Fruit fly (Drosophila melanogaster) whole organism, pupa: ENCODE measurements around the gene mRpL4.

Experiments
- CG10348 ChIP-seq: fragments of 200-800 bp; sonication (Bioruptor generic); IDR thresholded peaks from 2 replicates; pipeline ENCODE4 v1.3.6; 2022; ENCODE audit warnings: missing biosample characterization, missing genetic modification characterization
- CG12605 ChIP-seq: fragments of 200-800 bp; sonication (Bioruptor generic); IDR thresholded peaks from 2 replicates; pipeline ENCODE4 v1.3.6; 2022; ENCODE audit warnings: missing biosample characterization, missing genetic modification characterization
- CG13204 ChIP-seq: fragments of 200-800 bp; sonication (Bioruptor generic); optimal IDR thresholded peaks from 2 replicates; lab custom pipeline; 2018; ENCODE audit warnings: missing biosample characterization, mild to moderate bottlenecking, missing genetic modification characterization, moderate library complexity
- CG14655 ChIP-seq: fragments of 200-800 bp; sonication (Bioruptor generic); optimal IDR thresholded peaks from 3 replicates; lab custom pipeline; 2017; ENCODE audit warnings: mild to moderate bottlenecking, missing biosample characterization, missing genetic modification reagents, missing genetic modification characterization
- CG15710 ChIP-seq: fragments of 200-800 bp; sonication (Bioruptor generic); optimal IDR thresholded peaks from 2 replicates; lab custom pipeline; 2018; ENCODE audit warnings: missing biosample characterization, mild to moderate bottlenecking, missing genetic modification characterization, moderate library complexity
- CG17806 ChIP-seq: fragments of 200-800 bp; sonication (Bioruptor generic); optimal IDR thresholded peaks from 2 replicates; lab custom pipeline; 2018; ENCODE audit warnings: missing biosample characterization, mild to moderate bottlenecking, missing genetic modification characterization, moderate library complexity
- CG32121 ChIP-seq: fragments of 200-800 bp; sonication (Bioruptor generic); IDR thresholded peaks from 2 replicates; pipeline ENCODE4 v1.3.6; 2022; ENCODE audit warnings: missing biosample characterization, missing genetic modification characterization
- CG34367 ChIP-seq: fragments of 200-800 bp; sonication (Bioruptor generic); optimal IDR thresholded peaks from 2 replicates; lab custom pipeline; 2018; ENCODE audit warnings: missing biosample characterization, mild to moderate bottlenecking, missing genetic modification characterization
- CG4496 ChIP-seq: fragments of 200-800 bp; sonication (Bioruptor generic); IDR thresholded peaks from 3 replicates; pipeline ENCODE4 v1.3.6; 2022; ENCODE audit warnings: missing biosample characterization, missing genetic modification characterization
- CG8159 ChIP-seq: fragments of 200-800 bp; sonication (Bioruptor generic); optimal IDR thresholded peaks from 3 replicates; lab custom pipeline; 2018; ENCODE audit warnings: missing biosample characterization, mild to moderate bottlenecking, missing genetic modification characterization, moderate library complexity
- CG8301 ChIP-seq: fragments of 200-800 bp; sonication (Bioruptor generic); optimal IDR thresholded peaks from 2 replicates; lab custom pipeline; 2018; ENCODE audit warnings: missing biosample characterization, mild to moderate bottlenecking, missing genetic modification characterization
- CG9948 ChIP-seq: fragments of 200-800 bp; sonication (Bioruptor generic); optimal IDR thresholded peaks from 2 replicates; lab custom pipeline; 2018; ENCODE audit warnings: missing biosample characterization, mild to moderate bottlenecking, missing genetic modification characterization, moderate library complexity
- D1 ChIP-seq: fragments of 200-800 bp; sonication (Bioruptor generic); optimal IDR thresholded peaks from 2 replicates; lab custom pipeline; 2018; ENCODE audit warnings: missing biosample characterization, mild to moderate bottlenecking, missing genetic modification characterization, moderate library complexity
- EcR ChIP-seq: fragments of 200-800 bp; sonication (Bioruptor generic); optimal IDR thresholded peaks from 3 replicates; lab custom pipeline; 2019; ENCODE audit warnings: missing biosample characterization, missing genetic modification characterization, mild to moderate bottlenecking, moderate library complexity, missing genetic modification reagents
- Ets98B ChIP-seq: fragments of 200-800 bp; sonication (Bioruptor generic); IDR thresholded peaks from 2 replicates; pipeline ENCODE4 v1.3.6; 2022; ENCODE audit warnings: missing biosample characterization, missing genetic modification characterization
- Pif1A ChIP-seq: fragments of 200-800 bp; sonication (Bioruptor generic); optimal IDR thresholded peaks from 3 replicates; lab custom pipeline; 2016; ENCODE audit warnings: missing biosample characterization, missing genetic modification characterization
- Pif1B ChIP-seq: fragments of 200-800 bp; sonication (Bioruptor generic); optimal IDR thresholded peaks from 3 replicates; lab custom pipeline; 2016; ENCODE audit warnings: missing biosample characterization, missing genetic modification characterization
- Snoo ChIP-seq: fragments of 200-800 bp; sonication (Bioruptor generic); optimal IDR thresholded peaks from 3 replicates; lab custom pipeline; 2017; ENCODE audit warnings: missing biosample characterization, mild to moderate bottlenecking, missing genetic modification characterization, inconsistent platforms
- fd96Ca ChIP-seq: fragments of 200-800 bp; sonication (Bioruptor generic); IDR thresholded peaks from 3 replicates; pipeline ENCODE4 v1.3.6; 2022; ENCODE audit warnings: missing biosample characterization, missing genetic modification characterization
- gl ChIP-seq: fragments of 200-800 bp; sonication (Bioruptor generic); optimal IDR thresholded peaks from 2 replicates; lab custom pipeline; 2018; ENCODE audit warnings: missing biosample characterization, mild to moderate bottlenecking, missing genetic modification characterization
- rn ChIP-seq: fragments of 200-800 bp; sonication (Bioruptor generic); IDR thresholded peaks from 2 replicates; pipeline ENCODE4 v1.3.6; 2022; ENCODE audit warnings: missing biosample characterization, missing genetic modification characterization

The mRpL4 gene

DNA sequence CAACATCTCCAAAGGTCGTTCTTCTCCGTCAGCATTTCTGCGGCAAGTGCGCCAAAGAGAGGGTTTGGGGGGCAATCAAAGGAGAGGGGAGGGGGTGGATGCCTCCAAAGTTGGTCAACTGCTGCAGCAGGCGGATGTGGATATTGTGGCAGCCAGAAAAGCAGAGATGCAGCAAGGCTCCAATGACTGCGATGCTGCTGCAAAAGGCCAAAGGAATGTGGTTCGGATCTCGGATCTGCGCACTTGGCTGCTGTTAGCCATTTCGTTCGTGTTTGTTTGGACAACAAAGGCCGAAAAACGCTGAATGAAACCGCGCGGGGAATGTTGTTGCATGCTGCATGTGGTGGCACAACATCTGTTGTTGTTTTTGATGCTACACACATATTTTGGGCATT, 46.9 kb downstream of the mRpL4 start:
- TF ChIP-seq fd96Ca (GFP tag; lab: Robert Waterston, UW) (0 out of 3 replicates have a peak, but pooled peaks have one; percentile 30), CG34367 (tag; lab: Kevin White, UChicago) (no peak), CG4496 (0 out of 3 replicates have a peak, but pooled peaks have one; percentile 20), CG15710 (tag; lab: Kevin White, UChicago) (no peak), Ets98B (0 out of 2 replicates have a peak, but pooled peaks have one; percentile 2), EcR (GFP tag; lab: Kevin White, UChicago) (peak; percentile 11)

DNA sequence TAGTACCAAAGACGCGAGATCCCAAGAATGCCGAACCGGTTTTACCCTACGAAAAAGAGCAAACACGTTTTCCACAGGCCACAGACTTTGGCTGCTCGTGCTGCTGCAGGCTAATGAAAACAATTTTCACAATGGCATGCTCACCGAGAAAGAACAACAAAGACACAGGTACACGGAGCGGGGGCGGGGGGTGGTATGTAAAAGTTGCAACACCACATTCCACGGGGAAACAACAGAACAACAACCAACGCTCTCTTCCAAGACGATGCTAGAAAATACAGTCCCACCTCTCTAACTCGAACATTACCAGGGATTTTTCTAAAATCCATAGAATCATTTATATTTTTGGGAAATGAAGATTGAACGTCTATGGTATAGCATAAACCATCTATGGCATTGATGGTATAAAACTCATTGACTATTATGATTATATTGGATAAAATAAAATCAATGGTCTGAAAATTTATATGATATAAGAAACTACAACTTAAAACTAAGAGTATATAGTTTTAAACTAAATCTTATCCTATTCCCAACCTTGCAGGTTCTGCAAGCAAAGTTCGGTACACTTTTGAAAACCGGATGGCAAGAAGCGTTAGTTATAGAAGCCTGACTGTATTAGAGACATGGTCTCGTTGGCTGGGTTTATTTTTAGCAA, 47.4 kb downstream of the mRpL4 start:
- TF ChIP-seq CG8301 (tag; lab: Kevin White, UChicago) (peak; percentile 74), D1 (tag; lab: Kevin White, UChicago) (no peak), Snoo (tag; lab: Kevin White, UChicago) (no peak), CG12605 (no peak), CG34367 (tag; lab: Kevin White, UChicago) (peak; percentile 28), CG8159 (tag; lab: Kevin White, UChicago) (peak; percentile 54), CG10348 (no peak), CG15710 (tag; lab: Kevin White, UChicago) (peak; percentile 12), Ets98B (peak; percentile 22; the same call in 1 of the 2 replicates), CG4496 (peak; percentile 60; the same call in 2 of the 3 replicates), Pif1B (GFP tag; lab: Kevin White, UChicago) (peak; percentile 4), CG14655 (GFP tag; lab: Kevin White, UChicago) (peak; percentile 81), CG17806 (tag; lab: Kevin White, UChicago) (peak; percentile 50), CG9948 (tag; lab: Kevin White, UChicago) (peak; percentile 61)

DNA sequence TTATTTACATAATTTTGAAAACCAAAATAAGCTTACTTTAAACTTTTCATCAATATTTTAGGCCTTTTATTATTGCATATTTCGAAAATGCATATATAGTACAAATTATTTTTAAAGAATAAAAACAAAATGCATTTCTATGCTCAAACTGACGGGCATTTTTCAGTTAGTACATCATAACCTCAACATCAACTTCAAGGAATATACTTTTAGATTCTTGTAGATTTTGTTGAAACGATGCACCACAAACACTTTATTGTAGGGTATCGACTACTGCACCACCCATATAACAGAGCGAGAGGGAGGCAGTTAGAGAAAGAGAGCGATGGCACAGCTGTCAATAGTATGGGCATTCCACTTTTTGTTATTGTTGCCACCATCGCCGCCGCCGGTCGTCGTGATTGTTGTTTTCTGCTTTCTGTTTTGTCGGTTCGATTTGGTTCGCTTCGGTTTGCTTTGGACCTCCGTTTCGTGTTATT, 49.1 kb downstream of the mRpL4 start:
- TF ChIP-seq CG9948 (tag; lab: Kevin White, UChicago) = peak; percentile 92
- TF ChIP-seq CG8159 (tag; lab: Kevin White, UChicago) = peak; percentile 86
- peak; percentile 73 for TF ChIP-seq Ets98B
- peak; percentile 41 for TF ChIP-seq CG13204 (GFP tag; lab: Kevin White, UChicago)
- peak; percentile 94 for TF ChIP-seq CG8301 (tag; lab: Kevin White, UChicago)
- TF ChIP-seq Pif1B (GFP tag; lab: Kevin White, UChicago) = peak; percentile 80
- peak; percentile 67 for TF ChIP-seq CG12605
- TF ChIP-seq CG17806 (tag; lab: Kevin White, UChicago) = peak; percentile 89
- peak; percentile 70; the same call in 1 of the 2 replicates for TF ChIP-seq CG10348
- TF ChIP-seq D1 (tag; lab: Kevin White, UChicago) = peak; percentile 92
- peak; percentile 86 for TF ChIP-seq CG32121 (GFP tag; lab: Robert Waterston, UW)
- no peak for TF ChIP-seq EcR (GFP tag; lab: Kevin White, UChicago)
- peak; percentile 86 for TF ChIP-seq CG15710 (tag; lab: Kevin White, UChicago)
- TF ChIP-seq Pif1A (GFP tag; lab: Kevin White, UChicago) = peak; percentile 88
- TF ChIP-seq gl (tag; lab: Kevin White, UChicago) = peak; percentile 57
- TF ChIP-seq CG14655 (GFP tag; lab: Kevin White, UChicago) = peak; percentile 95
- peak; percentile 40; the same call in 1 of the 3 replicates for TF ChIP-seq fd96Ca (GFP tag; lab: Robert Waterston, UW)
- TF ChIP-seq rn = peak; percentile 62
- TF ChIP-seq Snoo (tag; lab: Kevin White, UChicago) = peak; percentile 67
- peak; percentile 88 for TF ChIP-seq CG4496
- peak; percentile 85 for TF ChIP-seq CG34367 (tag; lab: Kevin White, UChicago)

DNA sequence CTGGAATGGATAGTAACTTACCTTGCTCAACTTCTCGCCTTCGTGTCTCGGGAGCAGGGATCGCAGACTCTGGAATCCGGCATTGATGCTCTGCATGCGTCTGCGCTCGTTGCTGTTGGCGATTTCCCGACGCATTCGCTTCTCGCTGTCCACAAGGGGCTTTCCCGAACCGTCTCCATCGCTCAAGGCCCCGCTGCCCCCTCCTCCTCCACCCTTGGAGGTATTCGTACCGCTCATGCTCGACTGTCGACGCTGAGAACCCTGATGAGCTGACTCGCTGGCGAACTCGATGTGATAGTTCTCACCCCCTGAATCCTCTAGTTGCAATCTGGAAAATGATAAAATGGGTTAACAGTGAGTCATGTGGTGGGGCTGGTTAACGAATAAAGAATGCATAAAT, 50.1 kb downstream of the mRpL4 start:
- no peak for TF ChIP-seq CG10348
- TF ChIP-seq CG4496 = 0 out of 3 replicates have a peak, but pooled peaks have one; percentile 39
- TF ChIP-seq Pif1A (GFP tag; lab: Kevin White, UChicago) = no peak
- TF ChIP-seq CG12605 = no peak
- TF ChIP-seq CG17806 (tag; lab: Kevin White, UChicago) = no peak
- no peak for TF ChIP-seq Ets98B
- TF ChIP-seq rn = no peak
- TF ChIP-seq CG8159 (tag; lab: Kevin White, UChicago) = no peak
- no peak for TF ChIP-seq CG14655 (GFP tag; lab: Kevin White, UChicago)
- TF ChIP-seq CG15710 (tag; lab: Kevin White, UChicago) = no peak
- TF ChIP-seq D1 (tag; lab: Kevin White, UChicago) = no peak
- no peak for TF ChIP-seq CG32121 (GFP tag; lab: Robert Waterston, UW)
- TF ChIP-seq Pif1B (GFP tag; lab: Kevin White, UChicago) = no peak
- TF ChIP-seq EcR (GFP tag; lab: Kevin White, UChicago) = no peak
- no peak for TF ChIP-seq CG9948 (tag; lab: Kevin White, UChicago)
- peak; percentile 80 for TF ChIP-seq CG13204 (GFP tag; lab: Kevin White, UChicago)
- TF ChIP-seq fd96Ca (GFP tag; lab: Robert Waterston, UW) = no peak
- TF ChIP-seq CG34367 (tag; lab: Kevin White, UChicago) = no peak
